Fruit fly (Drosophila melanogaster): ENCODE results near the gene CG34001.
A peak's percentile ranks its signal among the peaks of the same experiment; 100 is the strongest.

dm6 chr3L:10656451-10657198 is 25.7 kb downstream of the CG34001 start:
- TF ChIP-seq CG7045 (GFP tag; optimal IDR thresholded peaks at IDR 0.05) (peak; percentile 30), tj (GFP tag; optimal IDR thresholded peaks at IDR 0.05) (no peak), cic (GFP tag; optimal IDR thresholded peaks at IDR 0.05) (peak; percentile 22), kay (GFP tag; ENCODE audit: borderline replicate concordance) (peak; percentile 85), bab1 (GFP tag; optimal IDR thresholded peaks at IDR 0.05) (no peak), pad (GFP tag; optimal IDR thresholded peaks at IDR 0.05) (no peak), CG5204 (GFP tag; optimal IDR thresholded peaks at IDR 0.05) (no peak), Mnt (GFP tag; optimal IDR thresholded peaks at IDR 0.05) (peak; percentile 48), Hr96 (GFP tag; optimal IDR thresholded peaks at IDR 0.05) (no peak), CG1620 (GFP tag; optimal IDR thresholded peaks at IDR 0.05) (no peak), CG14711 (tag; optimal IDR thresholded peaks at IDR 0.05) (no peak), CG12768 (GFP tag; optimal IDR thresholded peaks at IDR 0.05) (no peak), Crg-1 (GFP tag; optimal IDR thresholded peaks at IDR 0.05) (peak; percentile 53)
